Worm (Caenorhabditis elegans): Measurements from ENCODE around the gene pph-6.

pph-6 gene

DNA sequence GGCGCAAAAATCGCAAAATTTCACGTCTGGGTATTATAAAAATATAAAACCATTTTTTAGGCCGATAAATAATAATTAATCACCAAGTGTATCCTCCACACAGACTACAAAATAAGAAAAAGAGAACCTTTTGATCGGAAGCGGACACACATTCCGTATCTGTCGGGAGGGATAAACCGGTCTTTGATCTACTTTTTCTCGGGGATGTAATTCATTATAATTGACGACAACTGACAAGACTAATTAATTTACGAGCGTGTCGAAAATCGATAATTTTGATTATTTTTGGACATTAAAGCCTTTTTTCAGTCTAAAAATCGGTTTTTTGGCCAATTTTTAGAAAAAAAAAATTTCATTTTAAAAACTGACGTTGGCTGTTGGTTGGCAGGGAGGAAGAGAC lies 8.9 kb downstream of the pph-6 start:
- TF ChIP-seq F10E7.11 (tag; optimal IDR thresholded peaks at IDR 0.05) (no peak), chd-7 (tag; optimal IDR thresholded peaks at IDR 0.05) (no peak), snpc-1.1 (tag; optimal IDR thresholded peaks at IDR 0.05; ENCODE audit: insufficient read depth) (no peak), tbp1 (GFP tag; optimal IDR thresholded peaks at IDR 0.05) (no peak), unc-130 (GFP tag; optimal IDR thresholded peaks at IDR 0.05) (no peak), nfya-1 (tag; optimal IDR thresholded peaks at IDR 0.05; ENCODE audit: borderline replicate concordance, insufficient read depth) (no peak), Y56A3A.18 (GFP tag; IDR thresholded peaks at IDR 0.05) (no peak), nhr-120 (GFP tag; IDR thresholded peaks at IDR 0.05) (no peak), Y95B8A.8 (GFP tag; IDR thresholded peaks at IDR 0.05) (no peak)

DNA sequence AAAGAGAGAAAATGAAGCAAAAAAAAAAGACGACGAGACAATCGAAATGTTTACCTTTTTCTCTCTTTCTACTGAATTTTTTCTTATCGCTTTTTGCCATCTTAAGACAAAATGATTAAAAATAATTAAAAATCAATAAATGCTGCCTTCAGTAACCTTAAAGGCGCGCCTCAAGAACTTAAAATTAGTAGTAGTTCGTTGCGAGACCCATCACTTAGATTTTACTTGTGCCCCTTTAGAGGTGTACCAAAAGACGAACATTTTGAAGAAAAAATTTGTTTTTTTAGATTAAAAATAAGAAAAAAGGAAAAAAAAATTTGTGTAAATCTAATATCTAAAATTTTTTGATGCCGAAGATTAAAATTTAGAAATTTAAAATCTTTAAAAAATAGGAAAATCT lies 9.5 kb downstream of the pph-6 start:
- TF ChIP-seq tlf-1 (GFP tag; optimal IDR thresholded peaks at IDR 0.05) (no peak), somi-1 (GFP tag; optimal IDR thresholded peaks at IDR 0.05) (no peak), attf-6 (GFP tag; IDR thresholded peaks at IDR 0.05) (no peak), lsl-1 (GFP tag; optimal IDR thresholded peaks at IDR 0.05) (peak; percentile 90), tbp1 (GFP tag; optimal IDR thresholded peaks at IDR 0.05) (no peak), lin-40 (tag; optimal IDR thresholded peaks at IDR 0.05) (no peak), tbx-9 (tag; optimal IDR thresholded peaks at IDR 0.05; ENCODE audit: borderline replicate concordance) (no peak), F33H1.4 (GFP tag; IDR thresholded peaks at IDR 0.05) (peak; percentile 86), nfyb-1 (GFP tag; IDR thresholded peaks at IDR 0.05) (no peak), gei-17 (GFP tag; optimal IDR thresholded peaks at IDR 0.05) (no peak), madf-8 (GFP tag; conservative IDR thresholded peaks at IDR 0.05) (peak; percentile 70), bed-1 (GFP tag; IDR thresholded peaks at IDR 0.05) (no peak), ceh-58 (GFP tag; IDR thresholded peaks at IDR 0.05) (no peak), F23B12.7 (tag; optimal IDR thresholded peaks at IDR 0.05; ENCODE audit: insufficient read depth) (no peak), cebp-1 (GFP tag; IDR thresholded peaks at IDR 0.05) (no peak), cebp-1 (tag; optimal IDR thresholded peaks at IDR 0.05) (no peak), D2030.7 (GFP tag; IDR thresholded peaks at IDR 0.05) (peak; percentile 31; the same call in 1 of the 2 replicates), snpc-3.4 (tag; optimal IDR thresholded peaks at IDR 0.05) (peak; percentile 30), madf-6 (GFP tag; IDR thresholded peaks at IDR 0.05) (peak; percentile 81), hsf-1 (GFP tag; IDR thresholded peaks at IDR 0.05) (no peak), egrh-3 (GFP tag; IDR thresholded peaks at IDR 0.05) (no peak), lsy-27 (tag; optimal IDR thresholded peaks at IDR 0.05; ENCODE audit: borderline replicate concordance, insufficient read depth) (no peak), xnd-1 (tag; optimal IDR thresholded peaks at IDR 0.05) (peak; percentile 74), sdz-38 (tag; optimal IDR thresholded peaks at IDR 0.05) (no peak), bed-2 (GFP tag; IDR thresholded peaks at IDR 0.05) (no peak), unc-130 (GFP tag; optimal IDR thresholded peaks at IDR 0.05) (no peak), Y53G8AR.9 (GFP tag; conservative IDR thresholded peaks at IDR 0.05) (no peak), him-1 (tag; optimal IDR thresholded peaks at IDR 0.05) (peak; percentile 48), nfya-2 (GFP tag; IDR thresholded peaks at IDR 0.05) (no peak), F22D6.2 (tag; optimal IDR thresholded peaks at IDR 0.05) (no peak), efl-1 (GFP tag; optimal IDR thresholded peaks at IDR 0.05) (peak; percentile 58)

Data from whole organism, young adult.